Fruit fly (Drosophila melanogaster) whole organism, embryonic: ENCODE measurements around the gene D12.

Experiments used
- Abd-B ChIP-seq: fragments of 200-800 bp; sonication (Bioruptor generic); optimal IDR thresholded peaks from 2 replicates; lab custom pipeline; 2018; ENCODE audit warnings: missing biosample characterization, mild to moderate bottlenecking, missing genetic modification characterization, moderate library complexity
- Ada2b ChIP-seq: fragments of 200-800 bp; sonication (Bioruptor generic); IDR thresholded peaks from 2 replicates; pipeline ENCODE4 v1.3.6; 2022; ENCODE audit warnings: missing biosample characterization, missing genetic modification characterization
- CG10462 ChIP-seq: fragments of 200-800 bp; sonication (Bioruptor generic); optimal IDR thresholded peaks from 2 replicates; lab custom pipeline; 2016; ENCODE audit warnings: missing biosample characterization, missing genetic modification characterization
- CG11085 ChIP-seq: fragments of 200-800 bp; sonication (Bioruptor generic); IDR thresholded peaks from 2 replicates; pipeline ENCODE4 v1.3.6; 2022; ENCODE audit warnings: missing biosample characterization, missing genetic modification characterization
- CG12071 ChIP-seq: fragments of 200-800 bp; sonication (Bioruptor generic); optimal IDR thresholded peaks from 3 replicates; lab custom pipeline; 2018; ENCODE audit warnings: missing biosample characterization, mild to moderate bottlenecking, missing genetic modification characterization
- CG12104 ChIP-seq: fragments of 200-800 bp; sonication (Bioruptor generic); optimal IDR thresholded peaks from 3 replicates; lab custom pipeline; 2016; ENCODE audit warnings: missing biosample characterization, missing genetic modification characterization
- CG13296 ChIP-seq: fragments of 200-800 bp; sonication (Bioruptor generic); optimal IDR thresholded peaks from 3 replicates; lab custom pipeline; 2018; ENCODE audit warnings: missing biosample characterization, mild to moderate bottlenecking, missing genetic modification characterization
- CG14965 ChIP-seq: fragments of 200-800 bp; sonication (Bioruptor generic); optimal IDR thresholded peaks from 2 replicates; lab custom pipeline; 2016; ENCODE audit warnings: missing biosample characterization, missing genetic modification characterization, borderline replicate concordance
- CG1529 ChIP-seq: fragments of 200-800 bp; sonication (Bioruptor generic); optimal IDR thresholded peaks from 3 replicates; lab custom pipeline; 2018; ENCODE audit warnings: missing biosample characterization, missing genetic modification characterization
- CG16863 ChIP-seq: fragments of 200-800 bp; sonication (Bioruptor generic); optimal IDR thresholded peaks from 3 replicates; lab custom pipeline; 2016; ENCODE audit warnings: missing biosample characterization, missing genetic modification characterization
- CG17359 ChIP-seq: fragments of 200-800 bp; sonication (Bioruptor generic); optimal IDR thresholded peaks from 3 replicates; lab custom pipeline; 2018; ENCODE audit warnings: missing biosample characterization, mild to moderate bottlenecking, missing genetic modification characterization, moderate library complexity
- CG18476 ChIP-seq: fragments of 200-800 bp; sonication (Bioruptor generic); optimal IDR thresholded peaks from 2 replicates; lab custom pipeline; 2016; ENCODE audit warnings: missing biosample characterization, mild to moderate bottlenecking, missing genetic modification characterization
- CG2202 ChIP-seq: fragments of 200-800 bp; sonication (Bioruptor generic); optimal IDR thresholded peaks from 2 replicates; lab custom pipeline; 2018; ENCODE audit warnings: missing biosample characterization, mild to moderate bottlenecking, missing genetic modification characterization
- CG2889 ChIP-seq: fragments of 200-800 bp; sonication (Bioruptor generic); IDR thresholded peaks from 3 replicates; pipeline ENCODE4 v1.3.6; 2022; ENCODE audit warnings: missing biosample characterization, missing genetic modification characterization
- CG3407 ChIP-seq: fragments of 200-800 bp; sonication (Bioruptor generic); optimal IDR thresholded peaks from 2 replicates; lab custom pipeline; 2018; ENCODE audit warnings: missing biosample characterization, mild to moderate bottlenecking, missing genetic modification characterization
- CG34422 ChIP-seq: fragments of 200-800 bp; sonication (Bioruptor generic); IDR thresholded peaks from 3 replicates; pipeline ENCODE4 v1.3.6; 2022; ENCODE audit warnings: missing biosample characterization, missing genetic modification characterization
- CG4282 ChIP-seq: fragments of 200-800 bp; sonication (Bioruptor generic); optimal IDR thresholded peaks from 2 replicates; lab custom pipeline; 2016; ENCODE audit warnings: missing biosample characterization, missing genetic modification characterization
- CG4404 ChIP-seq: fragments of 200-800 bp; sonication (Bioruptor generic); IDR thresholded peaks from 2 replicates; pipeline ENCODE4 v1.3.6; 2022; ENCODE audit warnings: missing biosample characterization, missing genetic modification characterization
- CG6791 ChIP-seq: fragments of 200-800 bp; sonication (Bioruptor generic); IDR thresholded peaks from 3 replicates; pipeline ENCODE4 v1.3.6; 2022; ENCODE audit warnings: missing biosample characterization, missing genetic modification characterization; ENCODE audit not compliant: partially characterized antibody
- CG7271 ChIP-seq: fragments of 200-800 bp; sonication (Bioruptor generic); optimal IDR thresholded peaks from 2 replicates; lab custom pipeline; 2018; ENCODE audit warnings: missing biosample characterization, mild to moderate bottlenecking, missing genetic modification characterization, moderate library complexity
- CG9876 ChIP-seq: fragments of 200-800 bp; sonication (Bioruptor generic); optimal IDR thresholded peaks from 2 replicates; lab custom pipeline; 2016; ENCODE audit warnings: missing biosample characterization, missing genetic modification characterization
- CkIIα-i1 ChIP-seq: fragments of 200-800 bp; sonication (Bioruptor generic); IDR thresholded peaks from 2 replicates; pipeline ENCODE4 v1.3.6; 2022; ENCODE audit warnings: missing biosample characterization, missing genetic modification characterization
- Doc2 ChIP-seq: fragments of 200-800 bp; sonication (Bioruptor generic); IDR thresholded peaks from 2 replicates; pipeline ENCODE4 v1.3.6; 2022; ENCODE audit warnings: missing biosample characterization, missing genetic modification characterization
- ERR ChIP-seq: fragments of 200-800 bp; sonication (Bioruptor generic); optimal IDR thresholded peaks from 2 replicates; lab custom pipeline; 2016; ENCODE audit warnings: missing biosample characterization, missing genetic modification characterization
- Fer2 ChIP-seq: fragments of 200-800 bp; sonication (Bioruptor generic); optimal IDR thresholded peaks from 2 replicates; lab custom pipeline; 2018; ENCODE audit warnings: missing biosample characterization, mild to moderate bottlenecking, missing genetic modification characterization, moderate library complexity
- Hr39 ChIP-seq: fragments of >200 bp; optimal IDR thresholded peaks from 2 replicates; lab custom pipeline; 2017
- Kr ChIP-seq: fragments of 200-800 bp; sonication (Bioruptor generic); optimal IDR thresholded peaks from 2 replicates; lab custom pipeline; 2017; ENCODE audit warnings: missing biosample characterization, mild to moderate bottlenecking, missing genetic modification characterization
- MBD-R2 ChIP-seq: fragments of 200-800 bp; sonication (Bioruptor generic); IDR thresholded peaks from 2 replicates; pipeline ENCODE4 v1.3.6; 2022; ENCODE audit warnings: missing biosample characterization, missing genetic modification characterization
- MTF-1 ChIP-seq: fragments of 200-800 bp; sonication (Bioruptor generic); optimal IDR thresholded peaks from 2 replicates; lab custom pipeline; 2018; ENCODE audit warnings: missing biosample characterization, mild to moderate bottlenecking, missing genetic modification characterization, borderline replicate concordance
- Stat92E ChIP-seq, 3 experiments: fragments of >200 bp in 2 of 3; fragments of 200-800 bp in 1 of 3; sonication (Bioruptor generic) in 1 of 3; optimal IDR thresholded peaks; 2 replicates each; lab custom pipeline; 2017 to 2019; ENCODE audit warnings: missing biosample characterization in 3 of 3, missing genetic modification characterization in 3 of 3, mild to moderate bottlenecking in 1 of 3, moderate library complexity in 1 of 3
- TFAM ChIP-seq: fragments of 200-800 bp; sonication (Bioruptor generic); optimal IDR thresholded peaks from 2 replicates; lab custom pipeline; 2017; ENCODE audit warnings: missing biosample characterization, missing genetic modification characterization, inconsistent platforms
- ap ChIP-seq: fragments of 200-800 bp; sonication (Bioruptor generic); IDR thresholded peaks from 2 replicates; pipeline ENCODE4 v1.3.6; 2022; ENCODE audit warnings: missing biosample characterization, missing genetic modification characterization
- chm ChIP-seq: fragments of 200-800 bp; sonication (Bioruptor generic); IDR thresholded peaks from 2 replicates; pipeline ENCODE4 v1.3.6; 2022; ENCODE audit warnings: missing biosample characterization, missing genetic modification characterization
- crp ChIP-seq, 2 experiments: fragments of 200-800 bp; sonication (Bioruptor generic); optimal IDR thresholded peaks; 2 replicates in 1 of 2; 3 replicates in 1 of 2; lab custom pipeline; 2017; ENCODE audit warnings: missing biosample characterization in 2 of 2, missing genetic modification characterization in 2 of 2, mild to moderate bottlenecking in 1 of 2, moderate library complexity in 1 of 2
- cwo ChIP-seq: fragments of 200-800 bp; sonication (Bioruptor generic); optimal IDR thresholded peaks from 3 replicates; lab custom pipeline; 2017; ENCODE audit warnings: missing biosample characterization, missing genetic modification characterization, mild to moderate bottlenecking, moderate library complexity, missing genetic modification reagents
- disco-r ChIP-seq: fragments of 200-800 bp; sonication (Bioruptor generic); optimal IDR thresholded peaks from 2 replicates; lab custom pipeline; 2016; ENCODE audit warnings: missing biosample characterization, missing genetic modification characterization
- en ChIP-seq: fragments of 200-800 bp; sonication (Bioruptor generic); optimal IDR thresholded peaks from 2 replicates; lab custom pipeline; 2016; ENCODE audit warnings: missing biosample characterization, missing genetic modification characterization
- eve ChIP-seq, 2 experiments: fragments of >200 bp; optimal IDR thresholded peaks; 2 replicates each; lab custom pipeline; 2017; ENCODE audit warnings: missing biosample characterization in 2 of 2, missing genetic modification characterization in 2 of 2
- her ChIP-seq: fragments of 200-800 bp; sonication (Bioruptor generic); optimal IDR thresholded peaks from 2 replicates; lab custom pipeline; 2016; ENCODE audit warnings: missing biosample characterization, missing genetic modification characterization
- insv ChIP-seq, 2 experiments: fragments of 200-800 bp; sonication (Bioruptor generic); optimal IDR thresholded peaks; 3 replicates each; lab custom pipeline; 2016 to 2018; ENCODE audit warnings: missing biosample characterization in 2 of 2, missing genetic modification characterization in 2 of 2
- mam ChIP-seq: fragments of 200-800 bp; sonication (Bioruptor generic); optimal IDR thresholded peaks from 3 replicates; lab custom pipeline; 2016; ENCODE audit warnings: missing biosample characterization, missing genetic modification characterization
- nmo ChIP-seq: fragments of 200-800 bp; sonication (Bioruptor generic); optimal IDR thresholded peaks from 2 replicates; lab custom pipeline; 2018; ENCODE audit warnings: missing biosample characterization, mild to moderate bottlenecking, missing genetic modification characterization, moderate library complexity
- pb ChIP-seq: fragments of 200-800 bp; sonication (Bioruptor generic); optimal IDR thresholded peaks from 3 replicates; lab custom pipeline; 2016; ENCODE audit warnings: missing biosample characterization, missing genetic modification characterization
- pfk ChIP-seq: fragments of 200-800 bp; sonication (Bioruptor generic); optimal IDR thresholded peaks from 2 replicates; lab custom pipeline; 2018; ENCODE audit warnings: missing biosample characterization, mild to moderate bottlenecking, missing genetic modification characterization, moderate library complexity
- pros ChIP-seq: fragments of 200-800 bp; sonication (Bioruptor generic); optimal IDR thresholded peaks from 3 replicates; lab custom pipeline; 2019; ENCODE audit warnings: missing biosample characterization, mild to moderate bottlenecking, missing genetic modification characterization, moderate library complexity
- ranshi ChIP-seq: fragments of 200-800 bp; sonication (Bioruptor generic); IDR thresholded peaks from 2 replicates; pipeline ENCODE4 v1.3.6; 2022; ENCODE audit warnings: missing biosample characterization, missing genetic modification characterization
- shn ChIP-seq: fragments of 200-800 bp; sonication (Bioruptor generic); optimal IDR thresholded peaks from 3 replicates; lab custom pipeline; 2016; ENCODE audit warnings: missing biosample characterization, missing genetic modification characterization
- tgo ChIP-seq: fragments of 200-800 bp; sonication (Bioruptor generic); IDR thresholded peaks from 3 replicates; pipeline ENCODE4 v1.3.6; 2022; ENCODE audit warnings: missing biosample characterization, missing genetic modification characterization
- usp ChIP-seq: fragments of >200 bp; optimal IDR thresholded peaks from 2 replicates; lab custom pipeline; 2017; ENCODE audit warnings: missing biosample characterization, missing genetic modification characterization
- z ChIP-seq: fragments of 200-800 bp; sonication (Bioruptor generic); IDR thresholded peaks from 3 replicates; pipeline ENCODE4 v1.3.6; 2022; ENCODE audit warnings: missing biosample characterization, missing genetic modification characterization

The D12 gene

DNA sequence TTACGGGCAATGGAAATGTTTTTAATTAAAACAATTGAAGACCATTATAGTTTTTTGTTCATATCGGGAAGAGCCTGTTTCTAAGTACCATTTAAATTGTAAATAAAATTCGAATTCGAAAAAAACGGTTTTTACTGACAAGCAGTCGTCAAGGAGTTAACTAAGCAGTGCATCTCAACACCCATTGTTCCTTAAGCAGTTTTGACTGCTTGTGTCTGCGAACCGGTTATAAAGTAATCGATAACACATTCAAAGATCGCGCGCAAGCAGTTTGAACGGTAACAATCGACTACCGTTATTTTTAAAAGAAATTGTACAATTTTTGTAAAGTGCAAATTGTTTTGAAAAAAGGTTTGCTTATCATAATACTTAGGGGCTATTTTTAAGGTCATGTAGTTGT, 40.8 kb upstream of the D12 start (continued):
- no peak for TF ChIP-seq CG3407 (GFP tag; lab: Kevin White, UChicago)
- no peak for TF ChIP-seq CG14965 (GFP tag; lab: Kevin White, UChicago)
- no peak for TF ChIP-seq pfk (GFP tag; lab: Kevin White, UChicago)
- TF ChIP-seq CG17359 (tag; lab: Kevin White, UChicago), result no peak
- TF ChIP-seq CG13296 (GFP tag; lab: Kevin White, UChicago), result no peak
- no peak for TF ChIP-seq Doc2 (GFP tag; lab: Robert Waterston, UW)
- no peak for TF ChIP-seq CG2889 (GFP tag; lab: Robert Waterston, UW)
- no peak for TF ChIP-seq CG12071
- no peak for TF ChIP-seq CG1529 (GFP tag; lab: Kevin White, UChicago)
- no peak for TF ChIP-seq Fer2 (tag; lab: Kevin White, UChicago)
- TF ChIP-seq mam, result no peak
- TF ChIP-seq Kr, result no peak
- TF ChIP-seq pros (GFP tag; lab: Kevin White, UChicago), result no peak
- TF ChIP-seq Abd-B, result peak; percentile 29
- TF ChIP-seq nmo (GFP tag; lab: Kevin White, UChicago), result peak; percentile 35
- no peak for TF ChIP-seq CG11085 (GFP tag; lab: Robert Waterston, UW)
- no peak for TF ChIP-seq Hr39
- TF ChIP-seq ranshi, result no peak
- TF ChIP-seq CG7271 (tag; lab: Kevin White, UChicago), result no peak
- no peak for TF ChIP-seq shn (GFP tag; lab: Kevin White, UChicago)
- TF ChIP-seq CG34422, result no peak
- TF ChIP-seq Stat92E (GFP tag; optimal IDR thresholded peaks at IDR 0.05; lab: Kevin White, UChicago), result no peak
- TF ChIP-seq crp (GFP tag; optimal IDR thresholded peaks at IDR 0.05; lab: Kevin White, UChicago), result peak in 1 of 2 experiments; percentile 69
- TF ChIP-seq CG4282 (GFP tag; lab: Kevin White, UChicago), result no peak
- no peak for TF ChIP-seq disco-r (GFP tag; lab: Kevin White, UChicago)
- no peak for TF ChIP-seq TFAM
- TF ChIP-seq ERR (GFP tag; lab: Kevin White, UChicago), result no peak
- TF ChIP-seq CG9876 (GFP tag; lab: Kevin White, UChicago), result no peak

dm6 chr2L:8477049-8477448, 39.9 kb upstream of the D12 start, which contains the start of gene CheA29a:
CheA29a (plus strand) TSS chr2L:8477349.
- no peak for TF ChIP-seq Stat92E (GFP tag; optimal IDR thresholded peaks at IDR 0.05; lab: Kevin White, UChicago)
- TF ChIP-seq tgo (GFP tag; lab: Robert Waterston, UW), result no peak

DNA sequence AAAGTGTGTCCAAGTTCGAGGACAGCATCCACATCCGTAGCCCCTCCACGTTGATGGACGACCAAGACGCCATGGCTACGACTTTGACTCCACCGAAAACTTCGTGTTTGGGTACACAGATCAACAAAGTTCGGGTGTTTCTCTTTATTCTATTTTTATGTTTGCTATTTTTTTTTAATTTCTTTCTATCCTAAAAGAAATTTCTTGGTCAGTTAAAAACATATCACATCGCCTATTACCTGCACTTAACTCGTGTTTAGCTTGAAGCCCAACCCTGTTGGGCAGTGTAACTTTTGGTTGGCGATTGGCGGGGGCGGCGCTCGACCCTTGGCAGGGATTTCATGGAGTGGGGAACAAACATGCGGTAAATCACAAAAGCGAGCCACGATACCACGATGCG, 36.3 kb upstream of the D12 start:
- peak; percentile 10 for TF ChIP-seq CG18476
- TF ChIP-seq her (GFP tag; lab: Kevin White, UChicago), result no peak
- TF ChIP-seq CG16863 (GFP tag; lab: Kevin White, UChicago), result no peak
- no peak for TF ChIP-seq ERR (GFP tag; lab: Kevin White, UChicago)
- no peak for TF ChIP-seq CG4404 (GFP tag; lab: Robert Waterston, UW)
- TF ChIP-seq pb (GFP tag; lab: Kevin White, UChicago), result no peak
- no peak for TF ChIP-seq z (GFP tag; lab: Robert Waterston, UW)
- TF ChIP-seq CG2202 (tag; lab: Kevin White, UChicago), result no peak
- TF ChIP-seq CkIIα-i1 (GFP tag; lab: Robert Waterston, UW), result no peak
- TF ChIP-seq en (GFP tag; lab: Kevin White, UChicago), result no peak
- TF ChIP-seq cwo (GFP tag; lab: Kevin White, UChicago), result peak; percentile 48
- peak; percentile 45; the same call in 1 of the 2 replicates for TF ChIP-seq ap
- no peak for TF ChIP-seq CG6791 (GFP tag; lab: Robert Waterston, UW)
- TF ChIP-seq eve (GFP tag; optimal IDR thresholded peaks at IDR 0.05; lab: Kevin White, UChicago), result no peak
- TF ChIP-seq CG10462 (GFP tag; lab: Kevin White, UChicago), result no peak
- 0 out of 2 replicates have a peak, but pooled peaks have one; percentile 5 for TF ChIP-seq MBD-R2
- TF ChIP-seq CG4282 (GFP tag; lab: Kevin White, UChicago), result no peak
- no peak for TF ChIP-seq usp (GFP tag; lab: Kevin White, UChicago)
- TF ChIP-seq insv (GFP tag; optimal IDR thresholded peaks at IDR 0.05; lab: Kevin White, UChicago), result no peak
- TF ChIP-seq chm (GFP tag; lab: Robert Waterston, UW), result peak; percentile 54; the same call in 1 of the 2 replicates
- TF ChIP-seq CG12104 (GFP tag; lab: Kevin White, UChicago), result peak; percentile 8
- TF ChIP-seq Ada2b, result no peak
- no peak for TF ChIP-seq MTF-1 (GFP tag; lab: Kevin White, UChicago)
